Worm (Caenorhabditis elegans) whole organism, young adult: ENCODE measurements around the gene C03B1.9.
A peak's percentile ranks its signal among the peaks of the same experiment; 100 is the strongest.

Source experiments
- B0019.2 ChIP-seq: fragments of 200-800 bp; sonication (Bioruptor generic); conservative IDR thresholded peaks from 2 replicates; pipeline ENCODE4 v1.3.6; 2022; ENCODE audit warnings: missing genetic modification reagents, missing genetic modification characterization, missing compliant biosample characterization
- D2030.7 ChIP-seq: fragments of 200-800 bp; sonication (Bioruptor generic); IDR thresholded peaks from 2 replicates; pipeline ENCODE4 v1.3.6; 2022; ENCODE audit warnings: missing genetic modification reagents, missing genetic modification characterization, missing compliant biosample characterization
- F10E7.11 ChIP-seq: sonication (generic microtip); optimal IDR thresholded peaks from 2 replicates; lab custom pipeline; 2017; ENCODE audit warnings: mild to moderate bottlenecking, missing genetic modification characterization, moderate library complexity, missing compliant biosample characterization
- F33H1.4 ChIP-seq: fragments of 200-800 bp; sonication (Bioruptor generic); IDR thresholded peaks from 2 replicates; pipeline ENCODE4 v1.3.6; 2022; ENCODE audit warnings: missing genetic modification reagents, missing genetic modification characterization, missing compliant biosample characterization
- F37B4.10 ChIP-seq: fragments of 200-800 bp; sonication (Bioruptor generic); IDR thresholded peaks from 2 replicates; pipeline ENCODE4 v1.3.6; 2022; ENCODE audit warnings: missing genetic modification characterization, missing compliant biosample characterization
- F52B5.7 ChIP-seq: sonication (generic microtip); optimal IDR thresholded peaks from 2 replicates; lab custom pipeline; 2016; ENCODE audit warnings: mild to moderate bottlenecking, missing genetic modification characterization, missing compliant biosample characterization
- F57A8.1 ChIP-seq: fragments of 200-800 bp; sonication (Bioruptor generic); optimal IDR thresholded peaks from 2 replicates; lab custom pipeline; 2018; ENCODE audit warnings: mild to moderate bottlenecking, missing genetic modification characterization, moderate library complexity, missing compliant biosample characterization
- T07F8.4 ChIP-seq: sonication (generic microtip); optimal IDR thresholded peaks from 2 replicates; lab custom pipeline; 2016; ENCODE audit warnings: mild to moderate bottlenecking, missing genetic modification characterization, moderate library complexity, missing compliant biosample characterization
- Y53F4B.3 ChIP-seq: fragments of 200-800 bp; sonication (Bioruptor generic); IDR thresholded peaks from 2 replicates; pipeline ENCODE4 v1.3.6; 2022; ENCODE audit warnings: missing genetic modification reagents, missing genetic modification characterization, missing compliant biosample characterization
- Y53G8AR.9 ChIP-seq: fragments of 200-800 bp; sonication (Bioruptor generic); conservative IDR thresholded peaks from 2 replicates; pipeline ENCODE4 v1.3.6; 2022; ENCODE audit warnings: missing genetic modification reagents, missing genetic modification characterization, missing compliant biosample characterization
- Y56A3A.18 ChIP-seq: fragments of 200-800 bp; sonication (Bioruptor generic); IDR thresholded peaks from 2 replicates; pipeline ENCODE4 v1.3.6; 2022; ENCODE audit warnings: missing genetic modification reagents, missing genetic modification characterization, missing compliant biosample characterization
- Y67H2A.10 ChIP-seq: fragments of 200-800 bp; sonication (Bioruptor generic); conservative IDR thresholded peaks from 2 replicates; pipeline ENCODE4 v1.3.6; 2022; ENCODE audit warnings: missing genetic modification reagents, missing genetic modification characterization, missing compliant biosample characterization
- ZK185.1 ChIP-seq: sonication (generic microtip); optimal IDR thresholded peaks from 2 replicates; lab custom pipeline; 2016; ENCODE audit warnings: mild to moderate bottlenecking, missing genetic modification characterization, missing compliant biosample characterization; ENCODE audit not compliant: poor library complexity, severe bottlenecking
- ama-1 ChIP-seq, 3 experiments: fragments of 150-350 bp in 1 of 3; sonication (generic microtip) in 2 of 3; optimal IDR thresholded peaks; 2 replicates each; lab custom pipeline; 2014 to 2018; ENCODE audit warnings: missing biosample characterization in 2 of 3, missing genetic modification characterization in 2 of 3, missing genetic modification reagents in 2 of 3
- aptf-3 ChIP-seq: fragments of 200-800 bp; sonication (Bioruptor generic); IDR thresholded peaks from 2 replicates; pipeline ENCODE4 v1.3.6; 2022; ENCODE audit warnings: missing genetic modification characterization, missing compliant biosample characterization
- attf-6 ChIP-seq: fragments of 200-800 bp; sonication (Bioruptor generic); IDR thresholded peaks from 2 replicates; pipeline ENCODE4 v1.3.6; 2022; ENCODE audit warnings: missing genetic modification reagents, missing genetic modification characterization, missing compliant biosample characterization
- cebp-1 ChIP-seq, 2 experiments: fragments of 200-800 bp in 1 of 2; sonication (Bioruptor generic) in 1 of 2; sonication (generic microtip) in 1 of 2; IDR thresholded peaks in 1 of 2; optimal IDR thresholded peaks in 1 of 2; 2 replicates each; pipeline versions ENCODE4 v1.3.6 to Lab custom; 2017 to 2022; ENCODE audit warnings: missing compliant biosample characterization in 2 of 2, missing genetic modification characterization in 2 of 2, mild to moderate bottlenecking in 1 of 2, missing genetic modification reagents in 1 of 2, moderate library complexity in 1 of 2
- cebp-2 ChIP-seq: fragments of 200-800 bp; sonication (Bioruptor generic); IDR thresholded peaks from 2 replicates; pipeline ENCODE4 v1.3.6; 2022; ENCODE audit warnings: missing genetic modification characterization, missing compliant biosample characterization
- ceh-100 ChIP-seq: fragments of 200-800 bp; sonication (Bioruptor generic); IDR thresholded peaks from 2 replicates; pipeline ENCODE4 v1.3.6; 2022; ENCODE audit warnings: missing genetic modification reagents, missing genetic modification characterization, missing compliant biosample characterization
- die-1 ChIP-seq: sonication (generic microtip); optimal IDR thresholded peaks from 2 replicates; lab custom pipeline; 2016; ENCODE audit warnings: missing genotype, mild to moderate bottlenecking, missing genetic modification characterization, missing compliant biosample characterization
- dox-1 ChIP-seq: fragments of 200-800 bp; sonication (Bioruptor generic); IDR thresholded peaks from 2 replicates; pipeline ENCODE4 v1.3.6; 2022; ENCODE audit warnings: missing genetic modification reagents, missing genetic modification characterization, missing compliant biosample characterization
- egrh-3 ChIP-seq: fragments of 200-800 bp; sonication (Bioruptor generic); IDR thresholded peaks from 2 replicates; pipeline ENCODE4 v1.3.6; 2022; ENCODE audit warnings: missing genetic modification reagents, missing genetic modification characterization, missing compliant biosample characterization
- hlh-12 ChIP-seq: sonication (generic microtip); optimal IDR thresholded peaks from 2 replicates; lab custom pipeline; 2016; ENCODE audit warnings: missing genetic modification characterization, missing compliant biosample characterization
- lin-40 ChIP-seq: sonication (generic microtip); optimal IDR thresholded peaks from 2 replicates; lab custom pipeline; 2016; ENCODE audit warnings: missing genetic modification characterization, mild to moderate bottlenecking, missing compliant biosample characterization, missing genotype, missing genetic modification reagents
- lin-54 ChIP-seq: fragments of 200-800 bp; sonication (Bioruptor generic); optimal IDR thresholded peaks from 2 replicates; lab custom pipeline; 2018; ENCODE audit warnings: mild to moderate bottlenecking, missing genetic modification characterization, missing compliant biosample characterization
- lsl-1 ChIP-seq: fragments of 200-800 bp; sonication (Bioruptor generic); optimal IDR thresholded peaks from 2 replicates; lab custom pipeline; 2018; ENCODE audit warnings: mild to moderate bottlenecking, missing genetic modification characterization, moderate library complexity, missing compliant biosample characterization
- madf-3 ChIP-seq: fragments of 200-800 bp; sonication (Bioruptor generic); IDR thresholded peaks from 2 replicates; pipeline ENCODE4 v1.3.6; 2022; ENCODE audit warnings: missing genetic modification reagents, missing genetic modification characterization, missing compliant biosample characterization
- madf-8 ChIP-seq: fragments of 200-800 bp; sonication (Bioruptor generic); conservative IDR thresholded peaks from 2 replicates; pipeline ENCODE4 v1.3.6; 2022; ENCODE audit warnings: missing genetic modification reagents, missing genetic modification characterization, missing compliant biosample characterization
- mxl-1 ChIP-seq: sonication (generic microtip); optimal IDR thresholded peaks from 2 replicates; lab custom pipeline; 2016; ENCODE audit warnings: missing genetic modification characterization, missing compliant biosample characterization
- nfyb-1 ChIP-seq: fragments of 200-800 bp; sonication (Bioruptor generic); IDR thresholded peaks from 2 replicates; pipeline ENCODE4 v1.3.6; 2022; ENCODE audit warnings: missing genetic modification reagents, missing genetic modification characterization, missing compliant biosample characterization
- nhr-120 ChIP-seq: fragments of 200-800 bp; sonication (Bioruptor generic); IDR thresholded peaks from 2 replicates; pipeline ENCODE4 v1.3.6; 2022; ENCODE audit warnings: missing genetic modification characterization, missing compliant biosample characterization
- nhr-27 ChIP-seq: fragments of 200-800 bp; sonication (Bioruptor generic); optimal IDR thresholded peaks from 2 replicates; lab custom pipeline; 2018; ENCODE audit warnings: mild to moderate bottlenecking, missing genetic modification characterization, moderate library complexity, missing compliant biosample characterization
- pha-4 ChIP-seq: fragments of 150-350 bp; sonication (generic microtip); optimal IDR thresholded peaks from 2 replicates; lab custom pipeline; 2014; ENCODE audit warnings: missing biosample characterization, missing genetic modification reagents, missing genetic modification characterization
- repo-1 ChIP-seq: sonication (generic microtip); optimal IDR thresholded peaks from 2 replicates; lab custom pipeline; 2017; ENCODE audit warnings: mild to moderate bottlenecking, missing genetic modification characterization, missing compliant biosample characterization
- somi-1 ChIP-seq: fragments of 200-800 bp; sonication (Bioruptor generic); optimal IDR thresholded peaks from 2 replicates; lab custom pipeline; 2018; ENCODE audit warnings: mild to moderate bottlenecking, missing genetic modification characterization, missing compliant biosample characterization
- sptf-2 ChIP-seq: fragments of 200-800 bp; sonication (Bioruptor generic); optimal IDR thresholded peaks from 2 replicates; lab custom pipeline; 2018; ENCODE audit warnings: mild to moderate bottlenecking, missing genetic modification characterization, missing compliant biosample characterization
- tbx-9 ChIP-seq: sonication (generic microtip); optimal IDR thresholded peaks from 2 replicates; lab custom pipeline; 2016; ENCODE audit warnings: borderline replicate concordance, missing genetic modification characterization, inconsistent platforms, missing compliant biosample characterization
- zim-3 ChIP-seq: sonication (generic microtip); optimal IDR thresholded peaks from 2 replicates; lab custom pipeline; 2017; ENCODE audit warnings: mild to moderate bottlenecking, missing genetic modification characterization, moderate library complexity, missing compliant biosample characterization
- ztf-22 ChIP-seq: fragments of 200-800 bp; sonication (Bioruptor generic); optimal IDR thresholded peaks from 2 replicates; lab custom pipeline; 2018; ENCODE audit warnings: mild to moderate bottlenecking, missing genetic modification characterization, moderate library complexity, missing compliant biosample characterization
- ztf-25 ChIP-seq: fragments of 200-800 bp; sonication (Bioruptor generic); IDR thresholded peaks from 2 replicates; pipeline ENCODE4 v1.3.6; 2022; ENCODE audit warnings: missing genetic modification reagents, missing genetic modification characterization, missing compliant biosample characterization
- ztf-26 ChIP-seq: sonication (generic microtip); optimal IDR thresholded peaks from 2 replicates; lab custom pipeline; 2017; ENCODE audit warnings: missing genetic modification characterization, missing compliant biosample characterization
- ztf-28 ChIP-seq: fragments of 200-800 bp; sonication (Bioruptor generic); IDR thresholded peaks from 2 replicates; pipeline ENCODE4 v1.3.6; 2022; ENCODE audit warnings: missing genetic modification reagents, missing genetic modification characterization, missing compliant biosample characterization
- ztf-3 ChIP-seq: fragments of 200-800 bp; sonication (Bioruptor generic); optimal IDR thresholded peaks from 2 replicates; lab custom pipeline; 2018; ENCODE audit warnings: mild to moderate bottlenecking, missing genetic modification characterization, missing compliant biosample characterization

Gene C03B1.9

DNA sequence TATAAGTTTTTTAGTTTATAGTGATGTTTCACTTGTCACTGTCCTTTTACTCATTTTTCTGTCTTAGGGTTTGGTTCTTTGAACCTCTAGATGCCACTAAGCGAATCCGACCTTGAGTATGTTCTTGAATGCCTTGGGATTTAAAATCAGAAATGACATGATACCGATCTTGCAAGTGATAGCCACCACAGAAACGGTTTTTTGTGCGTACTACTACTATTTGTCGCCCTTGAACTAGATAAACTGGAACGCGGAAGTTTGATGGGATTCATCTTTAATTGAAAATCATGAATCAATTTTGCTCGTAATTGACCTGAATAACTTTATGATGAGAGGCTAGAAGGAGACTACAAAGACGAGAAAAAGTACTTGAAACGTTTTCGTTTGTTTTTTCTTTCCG, 28.1 kb downstream of the C03B1.9 start (continued):
- TF ChIP-seq ztf-25 (GFP tag; lab: Robert Waterston, UW) (no peak), nhr-120 (GFP tag; lab: Robert Waterston, UW) (no peak), egrh-3 (no peak), Y67H2A.10 (GFP tag; lab: Robert Waterston, UW) (no peak)

DNA sequence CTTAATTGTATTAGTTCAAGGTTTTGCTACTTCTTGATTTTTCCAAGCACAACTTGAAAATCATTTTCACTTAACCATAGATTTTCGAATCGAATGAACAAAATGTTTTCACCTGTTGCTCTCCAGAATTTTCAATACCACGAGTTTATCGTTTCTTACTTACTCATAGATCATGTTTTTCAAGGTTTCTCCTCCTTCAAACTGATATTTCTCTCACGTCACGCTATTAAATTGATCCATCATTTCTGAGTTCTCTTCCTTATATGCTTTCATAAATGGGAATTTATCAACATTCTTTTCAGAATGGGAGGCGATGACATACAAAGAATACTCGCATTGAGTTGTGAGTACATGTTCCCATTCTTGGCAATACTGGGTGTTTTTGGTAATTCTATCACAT, 35.5 kb downstream of the C03B1.9 start, which contains the start of gene npr-38:
Gene npr-38, plus strand, starts transcription at position 301 of the 400 bp plus-strand sequence.
- no peak for TF ChIP-seq ztf-22
- no peak for TF ChIP-seq Y56A3A.18 (GFP tag; lab: Robert Waterston, UW)
- no peak for TF ChIP-seq Y53F4B.3 (GFP tag; lab: Robert Waterston, UW)
- TF ChIP-seq F37B4.10 (GFP tag; lab: Robert Waterston, UW) = no peak
- TF ChIP-seq hlh-12 (tag; lab: Kevin White, UChicago) = no peak
- TF ChIP-seq mxl-1 (tag; lab: Kevin White, UChicago) = no peak
- no peak for TF ChIP-seq madf-8 (GFP tag; lab: Robert Waterston, UW)
- no peak for TF ChIP-seq F10E7.11 (tag; lab: Kevin White, UChicago)
- no peak for TF ChIP-seq lin-54
- TF ChIP-seq somi-1 (GFP tag; lab: Kevin White, UChicago) = no peak
- TF ChIP-seq madf-3 = no peak
- TF ChIP-seq ZK185.1 (tag; lab: Kevin White, UChicago) = no peak

DNA sequence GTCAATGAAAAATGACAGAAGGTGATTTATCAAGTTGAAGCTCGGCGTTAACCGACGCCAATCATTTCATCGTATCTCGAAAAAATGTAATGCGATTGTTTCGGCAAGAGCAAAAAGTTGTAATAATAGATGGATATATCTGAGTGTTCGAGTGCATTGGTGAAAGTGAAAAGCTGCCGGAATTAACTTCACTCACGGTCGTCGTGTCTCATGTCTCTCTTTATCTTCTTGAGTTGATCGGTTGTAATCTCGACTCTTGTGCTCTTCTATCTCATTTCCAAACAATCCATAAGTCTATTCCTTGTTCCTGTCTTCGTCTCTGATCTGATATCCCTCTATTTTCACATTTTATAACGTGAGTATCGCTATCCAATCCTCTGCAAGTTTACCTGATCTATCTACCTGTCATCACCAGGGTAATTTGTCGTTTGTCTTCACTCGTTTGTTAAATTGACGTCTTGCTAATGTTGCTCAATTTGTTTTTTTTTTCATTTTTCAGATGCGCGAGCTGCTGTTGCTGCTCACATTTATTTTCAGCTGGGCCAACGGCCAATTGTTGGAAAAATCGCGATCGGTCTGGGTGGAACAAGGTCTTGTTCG, 47.2 kb downstream of the C03B1.9 start, which contains the start of gene cest-16:
Gene cest-16, plus strand, starts transcription at position 302 of the 600 bp plus-strand sequence.
- TF ChIP-seq cebp-1 (GFP tag; IDR thresholded peaks at IDR 0.05; lab: Robert Waterston, UW) (no peak), cebp-1 (tag; optimal IDR thresholded peaks at IDR 0.05; lab: Kevin White, UChicago) (no peak), F52B5.7 (tag; lab: Kevin White, UChicago) (no peak), Y53G8AR.9 (no peak), tbx-9 (tag; lab: Kevin White, UChicago) (no peak), aptf-3 (GFP tag; lab: Robert Waterston, UW) (no peak), nfyb-1 (GFP tag; lab: Robert Waterston, UW) (no peak), dox-1 (no peak), D2030.7 (GFP tag; lab: Robert Waterston, UW) (no peak), repo-1 (no peak), attf-6 (GFP tag; lab: Robert Waterston, UW) (no peak), sptf-2 (GFP tag; lab: Kevin White, UChicago) (no peak), nhr-27 (tag; lab: Kevin White, UChicago) (no peak), Y56A3A.18 (GFP tag; lab: Robert Waterston, UW) (no peak), F57A8.1 (no peak)

ce11 chrX:6296402-6296844, 50.5 kb downstream of the C03B1.9 start:
- TF ChIP-seq ztf-25 (GFP tag; lab: Robert Waterston, UW) (0 out of 2 replicates have a peak, but pooled peaks have one; percentile 58), zim-3 (tag; lab: Kevin White, UChicago) (no peak), pha-4 (peak; percentile 98), lin-40 (peak; percentile 100), B0019.2 (GFP tag; lab: Robert Waterston, UW) (no peak), ztf-28 (no peak), cebp-2 (peak; percentile 99), F33H1.4 (GFP tag; lab: Robert Waterston, UW) (peak; percentile 27; the same call in 1 of the 2 replicates), ama-1 (optimal IDR thresholded peaks at IDR 0.05; lab: Kevin White, UChicago) (no peak), ama-1 (GFP tag; optimal IDR thresholded peaks at IDR 0.05; lab: Kevin White, UChicago) (peak; percentile 18 to 94), Y53G8AR.9 (peak; percentile 99), lsl-1 (peak; percentile 2), repo-1 (peak; percentile 100), die-1 (tag; lab: Kevin White, UChicago) (peak; percentile 83), ZK185.1 (tag; lab: Kevin White, UChicago) (peak; percentile 99), T07F8.4 (peak; percentile 96), ztf-26 (tag; lab: Kevin White, UChicago) (peak; percentile 100), ztf-3 (peak; percentile 97), ceh-100 (GFP tag; lab: Robert Waterston, UW) (peak; percentile 81)
